Fruit fly (Drosophila melanogaster) whole organism, embryonic: ENCODE data around the gene CG14440.
A peak's percentile ranks its signal among the peaks of the same experiment; 100 is the strongest.

Source experiments
- Antp ChIP-seq: fragments of 200-800 bp; sonication (Bioruptor generic); optimal IDR thresholded peaks from 3 replicates; lab custom pipeline; 2016; ENCODE audit warnings: missing biosample characterization, missing genetic modification characterization
- Atf-2 ChIP-seq: fragments of 200-800 bp; sonication (Bioruptor generic); optimal IDR thresholded peaks from 2 replicates; lab custom pipeline; 2016; ENCODE audit warnings: missing biosample characterization, missing genetic modification characterization
- BtbVII ChIP-seq: fragments of 200-800 bp; sonication (Bioruptor generic); optimal IDR thresholded peaks from 3 replicates; lab custom pipeline; 2017; ENCODE audit warnings: missing biosample characterization, mild to moderate bottlenecking, missing genetic modification characterization
- C15 ChIP-seq: fragments of 200-800 bp; sonication (Bioruptor generic); IDR thresholded peaks from 3 replicates; pipeline ENCODE4 v1.3.6; 2022; ENCODE audit warnings: missing biosample characterization, missing genetic modification characterization
- CG10147 ChIP-seq: fragments of 200-800 bp; sonication (Bioruptor generic); optimal IDR thresholded peaks from 2 replicates; lab custom pipeline; 2019; ENCODE audit warnings: missing biosample characterization, mild to moderate bottlenecking, missing genetic modification characterization, moderate library complexity
- CG10462 ChIP-seq: fragments of 200-800 bp; sonication (Bioruptor generic); optimal IDR thresholded peaks from 2 replicates; lab custom pipeline; 2016; ENCODE audit warnings: missing biosample characterization, missing genetic modification characterization
- CG10959 ChIP-seq: fragments of 200-800 bp; sonication (Bioruptor generic); IDR thresholded peaks from 2 replicates; pipeline ENCODE4 v1.3.6; 2022; ENCODE audit warnings: missing biosample characterization, missing genetic modification characterization
- CG11247 ChIP-seq: fragments of 200-800 bp; sonication (Bioruptor generic); IDR thresholded peaks from 2 replicates; pipeline ENCODE4 v1.3.6; 2022; ENCODE audit warnings: missing biosample characterization, missing genetic modification characterization
- CG11560 ChIP-seq: fragments of 200-800 bp; sonication (Bioruptor generic); IDR thresholded peaks from 3 replicates; pipeline ENCODE4 v1.3.6; 2022; ENCODE audit warnings: missing biosample characterization, missing genetic modification characterization
- CG13894 ChIP-seq: fragments of 200-800 bp; sonication (Bioruptor generic); optimal IDR thresholded peaks from 3 replicates; lab custom pipeline; 2018; ENCODE audit warnings: missing biosample characterization, mild to moderate bottlenecking, missing genetic modification characterization, moderate library complexity
- CG14050 ChIP-seq: fragments of 200-800 bp; sonication (Bioruptor generic); IDR thresholded peaks from 3 replicates; pipeline ENCODE4 v1.3.6; 2022; ENCODE audit warnings: missing biosample characterization, missing genetic modification characterization
- CG14667 ChIP-seq: fragments of 200-800 bp; sonication (Bioruptor generic); IDR thresholded peaks from 2 replicates; pipeline ENCODE4 v1.3.6; 2022; ENCODE audit warnings: missing biosample characterization, missing genetic modification characterization
- CG31224 ChIP-seq: fragments of 200-800 bp; sonication (Bioruptor generic); IDR thresholded peaks from 2 replicates; pipeline ENCODE4 v1.3.6; 2022; ENCODE audit warnings: missing biosample characterization, missing genetic modification characterization
- CG3163 ChIP-seq: fragments of 200-800 bp; sonication (Bioruptor generic); optimal IDR thresholded peaks from 3 replicates; lab custom pipeline; 2016; ENCODE audit warnings: missing biosample characterization, missing genetic modification characterization
- CG3407 ChIP-seq: fragments of 200-800 bp; sonication (Bioruptor generic); optimal IDR thresholded peaks from 2 replicates; lab custom pipeline; 2018; ENCODE audit warnings: missing biosample characterization, mild to moderate bottlenecking, missing genetic modification characterization
- CG34376 ChIP-seq: fragments of 200-800 bp; sonication (Bioruptor generic); optimal IDR thresholded peaks from 2 replicates; lab custom pipeline; 2018; ENCODE audit warnings: missing biosample characterization, mild to moderate bottlenecking, missing genetic modification characterization
- CG4360 ChIP-seq: fragments of 200-800 bp; sonication (Bioruptor generic); IDR thresholded peaks from 2 replicates; pipeline ENCODE4 v1.3.6; 2022; ENCODE audit warnings: missing biosample characterization, missing genetic modification characterization
- CG43689 ChIP-seq: fragments of 200-800 bp; sonication (Bioruptor generic); IDR thresholded peaks from 2 replicates; pipeline ENCODE4 v1.3.6; 2022; ENCODE audit warnings: missing biosample characterization, missing genetic modification characterization
- CG8765 ChIP-seq: fragments of 200-800 bp; sonication (Bioruptor generic); IDR thresholded peaks from 2 replicates; pipeline ENCODE4 v1.3.6; 2022; ENCODE audit warnings: missing biosample characterization, missing genetic modification characterization
- Camta ChIP-seq: fragments of 200-800 bp; sonication (Bioruptor generic); optimal IDR thresholded peaks from 2 replicates; lab custom pipeline; 2016; ENCODE audit warnings: missing biosample characterization, missing genetic modification characterization
- Dip2 ChIP-seq: fragments of 200-800 bp; sonication (Bioruptor generic); IDR thresholded peaks from 2 replicates; pipeline ENCODE4 v1.3.6; 2022; ENCODE audit warnings: missing biosample characterization, missing genetic modification characterization
- Gug ChIP-seq: fragments of 200-800 bp; sonication (Bioruptor generic); IDR thresholded peaks from 4 replicates; pipeline ENCODE4 v1.3.6; 2022; ENCODE audit warnings: missing biosample characterization, missing genetic modification characterization
- HLH3B ChIP-seq: fragments of 200-800 bp; sonication (Bioruptor generic); IDR thresholded peaks from 2 replicates; pipeline ENCODE4 v1.3.6; 2022; ENCODE audit warnings: missing biosample characterization, missing genetic modification characterization
- Hr39 ChIP-seq: fragments of >200 bp; optimal IDR thresholded peaks from 2 replicates; lab custom pipeline; 2017
- Hr78 ChIP-seq, 2 experiments: fragments of 200-800 bp in 1 of 2; fragments of >200 bp in 1 of 2; sonication (Bioruptor generic) in 1 of 2; optimal IDR thresholded peaks; 2 replicates each; lab custom pipeline; 2017 to 2019; ENCODE audit warnings: missing biosample characterization in 2 of 2, missing genetic modification characterization in 2 of 2, mild to moderate bottlenecking in 1 of 2, moderate library complexity in 1 of 2
- Jarid2 ChIP-seq: fragments of 200-800 bp; sonication (Bioruptor generic); optimal IDR thresholded peaks from 3 replicates; lab custom pipeline; 2017; ENCODE audit warnings: mild to moderate bottlenecking, missing biosample characterization, missing genetic modification reagents, missing genetic modification characterization
- Oli ChIP-seq: fragments of 200-800 bp; sonication (Bioruptor generic); optimal IDR thresholded peaks from 2 replicates; lab custom pipeline; 2018; ENCODE audit warnings: missing biosample characterization, mild to moderate bottlenecking, missing genetic modification characterization, moderate library complexity
- Optix ChIP-seq: fragments of 200-800 bp; sonication (Bioruptor generic); IDR thresholded peaks from 3 replicates; pipeline ENCODE4 v1.3.6; 2022; ENCODE audit warnings: missing biosample characterization, missing genetic modification characterization
- Scr ChIP-seq: fragments of 200-800 bp; sonication (Bioruptor generic); IDR thresholded peaks from 2 replicates; pipeline ENCODE4 v1.3.6; 2022; ENCODE audit warnings: missing biosample characterization, missing genetic modification characterization; ENCODE audit not compliant: partially characterized antibody
- Stat92E ChIP-seq, 3 experiments: fragments of >200 bp in 2 of 3; fragments of 200-800 bp in 1 of 3; sonication (Bioruptor generic) in 1 of 3; optimal IDR thresholded peaks; 2 replicates each; lab custom pipeline; 2017 to 2019; ENCODE audit warnings: missing biosample characterization in 3 of 3, missing genetic modification characterization in 3 of 3, mild to moderate bottlenecking in 1 of 3, moderate library complexity in 1 of 3
- ato ChIP-seq: fragments of 200-800 bp; sonication (Bioruptor generic); IDR thresholded peaks from 2 replicates; pipeline ENCODE4 v1.3.6; 2022; ENCODE audit warnings: missing biosample characterization, missing genetic modification characterization; ENCODE audit not compliant: partially characterized antibody
- cas ChIP-seq: fragments of 200-800 bp; sonication (Bioruptor generic); IDR thresholded peaks from 2 replicates; pipeline ENCODE4 v1.3.6; 2022; ENCODE audit warnings: missing biosample characterization, missing genetic modification characterization
- chinmo ChIP-seq: fragments of 200-800 bp; sonication (Bioruptor generic); IDR thresholded peaks from 4 replicates; pipeline ENCODE4 v1.3.6; 2022; ENCODE audit warnings: missing biosample characterization, missing genetic modification characterization; ENCODE audit not compliant: partially characterized antibody
- chm ChIP-seq: fragments of 200-800 bp; sonication (Bioruptor generic); IDR thresholded peaks from 2 replicates; pipeline ENCODE4 v1.3.6; 2022; ENCODE audit warnings: missing biosample characterization, missing genetic modification characterization
- fd64A ChIP-seq: fragments of 200-800 bp; sonication (Bioruptor generic); optimal IDR thresholded peaks from 3 replicates; lab custom pipeline; 2018; ENCODE audit warnings: missing biosample characterization, mild to moderate bottlenecking, missing genetic modification characterization
- fru ChIP-seq: fragments of >200 bp; optimal IDR thresholded peaks from 2 replicates; lab custom pipeline; 2017
- ftz-f1 ChIP-seq: fragments of 200-800 bp; sonication (Bioruptor generic); optimal IDR thresholded peaks from 2 replicates; lab custom pipeline; 2016; ENCODE audit warnings: missing biosample characterization, missing genetic modification characterization
- her ChIP-seq: fragments of 200-800 bp; sonication (Bioruptor generic); optimal IDR thresholded peaks from 2 replicates; lab custom pipeline; 2016; ENCODE audit warnings: missing biosample characterization, missing genetic modification characterization
- hkb ChIP-seq, 2 experiments: fragments of 200-800 bp in 1 of 2; fragments of >200 bp in 1 of 2; sonication (Bioruptor generic) in 1 of 2; IDR thresholded peaks in 1 of 2; optimal IDR thresholded peaks in 1 of 2; 2 replicates each; pipeline versions ENCODE4 v1.3.6 to Lab custom; 2017 to 2022; ENCODE audit warnings: missing biosample characterization in 1 of 2, missing genetic modification characterization in 1 of 2
- nerfin-2 ChIP-seq: fragments of 200-800 bp; sonication (Bioruptor generic); IDR thresholded peaks from 2 replicates; pipeline ENCODE4 v1.3.6; 2022; ENCODE audit warnings: missing biosample characterization, missing genetic modification characterization; ENCODE audit not compliant: partially characterized antibody
- oc ChIP-seq: fragments of 200-800 bp; sonication (Bioruptor generic); optimal IDR thresholded peaks from 2 replicates; lab custom pipeline; 2018; ENCODE audit warnings: missing biosample characterization, mild to moderate bottlenecking, missing genetic modification characterization, moderate library complexity
- org-1 ChIP-seq: fragments of 200-800 bp; sonication (Bioruptor generic); optimal IDR thresholded peaks from 2 replicates; lab custom pipeline; 2017; ENCODE audit warnings: missing biosample characterization, missing genetic modification characterization
- peb ChIP-seq: fragments of 200-800 bp; sonication (Bioruptor generic); IDR thresholded peaks from 2 replicates; pipeline ENCODE4 v1.3.6; 2022; ENCODE audit warnings: missing biosample characterization, missing genetic modification characterization
- psq ChIP-seq: fragments of 200-800 bp; sonication (Bioruptor generic); optimal IDR thresholded peaks from 2 replicates; lab custom pipeline; 2017; ENCODE audit warnings: missing biosample characterization, missing genetic modification characterization
- pum ChIP-seq: fragments of 200-800 bp; sonication (Bioruptor generic); optimal IDR thresholded peaks from 2 replicates; lab custom pipeline; 2016; ENCODE audit warnings: missing biosample characterization, missing genetic modification characterization
- pzg ChIP-seq: fragments of 200-800 bp; sonication (Bioruptor generic); optimal IDR thresholded peaks from 3 replicates; lab custom pipeline; 2018; ENCODE audit warnings: missing biosample characterization, mild to moderate bottlenecking, missing genetic modification characterization, moderate library complexity
- seq ChIP-seq: fragments of 200-800 bp; sonication (Bioruptor generic); IDR thresholded peaks from 2 replicates; pipeline ENCODE4 v1.3.6; 2022; ENCODE audit warnings: missing biosample characterization, missing genetic modification characterization
- sima ChIP-seq: fragments of 200-800 bp; sonication (Bioruptor generic); optimal IDR thresholded peaks from 2 replicates; lab custom pipeline; 2016; ENCODE audit warnings: missing biosample characterization, missing genetic modification characterization
- slp2 ChIP-seq: fragments of 200-800 bp; sonication (Bioruptor generic); optimal IDR thresholded peaks from 2 replicates; lab custom pipeline; 2016; ENCODE audit warnings: missing biosample characterization, missing genetic modification characterization
- usp ChIP-seq: fragments of >200 bp; optimal IDR thresholded peaks from 2 replicates; lab custom pipeline; 2017; ENCODE audit warnings: missing biosample characterization, missing genetic modification characterization
- z ChIP-seq: fragments of 200-800 bp; sonication (Bioruptor generic); IDR thresholded peaks from 3 replicates; pipeline ENCODE4 v1.3.6; 2022; ENCODE audit warnings: missing biosample characterization, missing genetic modification characterization
- zfh1 ChIP-seq: fragments of 200-800 bp; sonication (Bioruptor generic); IDR thresholded peaks from 3 replicates; pipeline ENCODE4 v1.3.6; 2022; ENCODE audit warnings: missing biosample characterization, missing genetic modification characterization

Gene CG14440

DNA sequence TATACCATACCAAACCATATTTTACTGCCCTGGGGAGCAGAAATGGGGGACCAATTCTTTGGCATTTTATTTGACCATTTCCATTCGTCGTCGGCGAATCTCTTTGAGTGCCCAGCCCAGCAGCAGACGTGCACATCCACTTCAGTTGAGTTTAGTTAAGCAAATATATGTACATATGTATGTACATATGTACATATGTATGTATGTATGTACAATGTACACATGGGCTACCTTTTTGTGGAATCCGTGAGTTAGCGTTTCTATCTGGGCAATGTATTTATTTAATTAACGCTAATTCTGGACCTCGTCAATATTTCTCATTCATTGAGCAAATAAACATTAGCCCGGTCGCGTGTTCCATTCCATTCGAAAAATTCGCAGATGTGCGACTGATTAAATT, 21.6 kb upstream of the CG14440 start (continued):
- no peak for TF ChIP-seq Hr78 (GFP tag; optimal IDR thresholded peaks at IDR 0.05; lab: Kevin White, UChicago)
- TF ChIP-seq hkb (optimal IDR thresholded peaks at IDR 0.05; lab: Kevin White, UChicago): no peak
- TF ChIP-seq hkb (GFP tag; IDR thresholded peaks at IDR 0.05; lab: Robert Waterston, UW): peak; percentile 56
- TF ChIP-seq CG3407 (GFP tag; lab: Kevin White, UChicago): no peak
- no peak for TF ChIP-seq Oli (tag; lab: Kevin White, UChicago)
- no peak for TF ChIP-seq sima
- TF ChIP-seq pum (GFP tag; lab: Kevin White, UChicago): no peak
- no peak for TF ChIP-seq Camta (GFP tag; lab: Kevin White, UChicago)
- TF ChIP-seq fd64A (GFP tag; lab: Kevin White, UChicago): peak; percentile 27
- TF ChIP-seq Stat92E (GFP tag; optimal IDR thresholded peaks at IDR 0.05; lab: Kevin White, UChicago): no peak
- TF ChIP-seq ftz-f1 (GFP tag; lab: Kevin White, UChicago): no peak
- 0 out of 3 replicates have a peak, but pooled peaks have one; percentile 33 for TF ChIP-seq zfh1
- no peak for TF ChIP-seq usp
- TF ChIP-seq CG10959: no peak
- no peak for TF ChIP-seq Jarid2 (GFP tag; lab: Kevin White, UChicago)
- no peak for TF ChIP-seq CG43689 (GFP tag; lab: Robert Waterston, UW)
- no peak for TF ChIP-seq pzg
- no peak for TF ChIP-seq CG10462 (GFP tag; lab: Kevin White, UChicago)
- TF ChIP-seq CG31224: no peak
- TF ChIP-seq seq (GFP tag; lab: Robert Waterston, UW): no peak
- TF ChIP-seq org-1 (GFP tag; lab: Kevin White, UChicago): no peak
- no peak for TF ChIP-seq oc (tag; lab: Kevin White, UChicago)
- no peak for TF ChIP-seq C15 (GFP tag; lab: Robert Waterston, UW)
- no peak for TF ChIP-seq CG13894
- TF ChIP-seq CG8765: no peak
- TF ChIP-seq CG11247 (GFP tag; lab: Robert Waterston, UW): peak; percentile 46
- no peak for TF ChIP-seq peb (GFP tag; lab: Robert Waterston, UW)
- TF ChIP-seq Antp: no peak
- no peak for TF ChIP-seq Gug (GFP tag; lab: Robert Waterston, UW)
- TF ChIP-seq CG14050 (GFP tag; lab: Robert Waterston, UW): no peak
- TF ChIP-seq ato (GFP tag; lab: Robert Waterston, UW): no peak
- no peak for TF ChIP-seq CG3163 (GFP tag; lab: Kevin White, UChicago)
- no peak for TF ChIP-seq her (GFP tag; lab: Kevin White, UChicago)
- no peak for TF ChIP-seq BtbVII (GFP tag; lab: Kevin White, UChicago)
- TF ChIP-seq CG11560 (tag; lab: Robert Waterston, UW): no peak
- no peak for TF ChIP-seq psq (GFP tag; lab: Kevin White, UChicago)
- TF ChIP-seq Atf-2 (GFP tag; lab: Kevin White, UChicago): no peak
- TF ChIP-seq cas (GFP tag; lab: Robert Waterston, UW): no peak
- TF ChIP-seq CG4360: no peak
- TF ChIP-seq Dip2: no peak
- no peak for TF ChIP-seq Hr39
- no peak for TF ChIP-seq nerfin-2 (GFP tag; lab: Robert Waterston, UW)
- TF ChIP-seq fru: no peak
- no peak for TF ChIP-seq CG14667 (GFP tag; lab: Robert Waterston, UW)
- TF ChIP-seq CG34376: no peak
- TF ChIP-seq HLH3B: no peak
- no peak for TF ChIP-seq CG10147 (GFP tag; lab: Kevin White, UChicago)
- 0 out of 3 replicates have a peak, but pooled peaks have one; percentile 20 for TF ChIP-seq Optix
- no peak for TF ChIP-seq chinmo (GFP tag; lab: Robert Waterston, UW)
- TF ChIP-seq chm (GFP tag; lab: Robert Waterston, UW): no peak
- TF ChIP-seq slp2: no peak
- TF ChIP-seq z: peak; percentile 50; the same call in 1 of the 3 replicates
- no peak for TF ChIP-seq Scr (GFP tag; lab: Robert Waterston, UW)
